Worm (Caenorhabditis elegans): ENCODE measurements around the gene Y73B6BL.289.

DNA sequence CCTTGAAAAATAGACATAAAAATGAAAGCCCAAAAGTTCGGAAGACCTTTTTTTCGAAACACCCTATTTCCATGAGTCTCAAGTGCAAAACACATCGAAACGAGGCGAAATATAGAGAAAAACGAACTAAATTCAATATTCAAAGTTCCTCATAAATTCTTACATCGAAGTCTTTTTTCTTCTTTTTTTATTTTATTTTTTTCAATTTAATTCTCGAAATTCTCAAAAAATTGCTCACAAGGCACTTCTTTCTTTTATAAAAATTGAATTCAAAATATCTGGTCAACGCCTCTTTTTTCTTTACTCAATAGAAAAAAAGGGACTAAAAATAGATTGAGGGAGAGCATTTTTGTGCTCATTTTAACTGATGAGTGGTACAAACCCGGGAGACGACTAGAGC is 47.9 kb downstream of the Y73B6BL.289 start:
- TF ChIP-seq ama-1 (optimal IDR thresholded peaks at IDR 0.05) (no peak), tra-4 (tag; optimal IDR thresholded peaks at IDR 0.05) (no peak), F13C5.2 (tag; optimal IDR thresholded peaks at IDR 0.05) (no peak), tbx-11 (GFP tag; IDR thresholded peaks at IDR 0.05) (no peak), pes-1 (GFP tag; IDR thresholded peaks at IDR 0.05) (no peak), scrt-1 (GFP tag; IDR thresholded peaks at IDR 0.05) (no peak), tbx-37 (GFP tag; conservative IDR thresholded peaks at IDR 0.05) (no peak), hmg-4 (GFP tag; optimal IDR thresholded peaks at IDR 0.05) (no peak)

Measured in whole organism, early embryonic.